Fruit fly (Drosophila melanogaster): ENCODE measurements around the gene GCS2alpha.

DNA sequence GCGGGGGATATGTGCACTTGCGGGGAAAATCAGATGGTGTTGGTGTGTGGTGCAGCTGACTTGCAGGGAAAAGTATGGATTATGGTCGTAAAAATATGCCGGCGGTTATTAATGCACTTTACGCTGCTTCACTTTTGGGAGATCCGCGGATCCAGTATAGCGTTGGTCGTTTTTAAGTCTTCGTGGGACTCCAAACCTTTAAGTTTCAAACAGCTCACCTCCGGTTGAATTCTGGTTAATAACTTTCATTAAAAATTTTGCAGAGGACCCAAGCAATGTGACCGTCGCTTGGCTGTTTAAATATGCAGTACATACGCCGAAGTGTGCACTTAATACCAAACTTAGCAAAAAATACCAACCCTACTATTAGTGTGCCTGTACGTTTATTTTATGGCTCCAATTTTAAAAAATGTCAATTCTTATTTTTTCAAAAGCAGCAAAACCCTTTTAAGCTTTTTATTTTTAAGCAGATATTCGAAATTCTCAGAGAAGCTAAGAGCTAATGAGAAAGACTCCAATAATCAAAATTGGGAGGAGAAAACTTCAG lies at the start of gene GCS2alpha:
- TF ChIP-seq CG14711 (tag; optimal IDR thresholded peaks at IDR 0.05), result no peak
- no peak for TF ChIP-seq CG12768 (GFP tag; optimal IDR thresholded peaks at IDR 0.05)
- TF ChIP-seq Crg-1 (GFP tag; optimal IDR thresholded peaks at IDR 0.05), result no peak
- TF ChIP-seq pad (GFP tag; optimal IDR thresholded peaks at IDR 0.05), result no peak
- no peak for TF ChIP-seq CG1620 (GFP tag; optimal IDR thresholded peaks at IDR 0.05)
- TF ChIP-seq CG33017 (tag; optimal IDR thresholded peaks at IDR 0.05), result no peak
- TF ChIP-seq Clk (GFP tag; optimal IDR thresholded peaks at IDR 0.05), result no peak
